Fruit fly (Drosophila melanogaster) ovary, adult (tissue): ENCODE data around the gene dj-1beta.

Experiments used
- CG17801 ChIP-seq: fragments of 200-800 bp; optimal IDR thresholded peaks from 2 replicates; lab custom pipeline; 2019; ENCODE audit warnings: missing biosample characterization, mild to moderate bottlenecking, missing genetic modification characterization, moderate library complexity; ENCODE audit not compliant: partially characterized antibody

dj-1beta gene

dm6 chr3R:30806490-30807195 is at the start of gene dj-1beta, which contains the start of gene wts:
Gene dj-1beta, plus strand, starts transcription at chr3R:30807117.
Gene wts, minus strand, starts transcription at chr3R:30806619.
- TF ChIP-seq CG17801: no peak

DNA sequence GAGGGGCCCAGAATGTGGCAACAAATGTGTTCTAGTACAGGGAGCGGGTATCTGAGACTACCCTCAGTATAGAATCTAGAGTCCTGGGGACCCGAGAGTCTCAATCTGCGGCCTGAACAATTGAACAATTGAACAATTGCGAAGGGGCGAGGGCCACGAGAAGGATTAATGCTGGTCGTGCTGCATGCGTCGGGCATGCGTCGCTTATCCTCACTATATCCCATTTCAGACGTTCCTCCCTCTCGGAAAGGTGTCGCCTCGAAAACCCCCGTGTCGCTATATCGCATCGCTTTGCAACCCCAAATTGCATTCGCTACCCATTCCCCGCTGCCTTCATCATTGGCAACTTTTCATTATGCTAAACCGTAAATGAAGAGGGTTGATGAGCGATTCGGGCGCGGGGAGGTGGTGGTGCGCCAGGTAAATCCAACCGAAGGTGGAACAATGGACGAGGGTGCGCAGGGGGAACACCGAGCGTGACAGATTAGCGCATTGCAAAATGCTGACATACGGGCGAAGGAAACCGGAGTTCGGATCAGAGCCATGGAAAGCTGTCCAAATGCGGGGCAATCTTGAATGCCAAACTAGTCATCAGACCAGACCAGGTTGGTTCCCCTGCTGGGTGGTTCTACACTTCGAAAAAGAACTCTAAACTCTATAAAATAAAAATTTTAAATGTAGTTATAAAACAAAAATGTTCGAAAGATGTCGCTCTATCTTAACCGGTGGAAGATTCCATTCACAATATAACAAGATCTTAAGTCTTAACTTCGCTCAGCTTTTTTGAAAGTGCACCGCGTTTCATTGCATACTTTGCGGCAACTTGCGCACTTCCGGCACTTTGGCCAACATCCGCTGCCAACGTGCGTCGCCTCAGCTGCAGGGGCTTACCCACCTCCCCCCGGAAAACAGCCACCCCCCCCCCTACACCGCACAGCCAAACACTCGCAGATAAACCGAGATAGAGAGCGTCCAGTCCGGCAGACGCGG is 47.9 kb upstream of the dj-1beta start:
- TF ChIP-seq CG17801: no peak

dm6 chr3R:30761140-30761539 is 45.8 kb upstream of the dj-1beta start:
- TF ChIP-seq CG17801: no peak

- TF ChIP-seq CG17801: no peak
Measured at dm6 chr3R:30762230-30762629, 44.7 kb upstream of the dj-1beta start.

DNA sequence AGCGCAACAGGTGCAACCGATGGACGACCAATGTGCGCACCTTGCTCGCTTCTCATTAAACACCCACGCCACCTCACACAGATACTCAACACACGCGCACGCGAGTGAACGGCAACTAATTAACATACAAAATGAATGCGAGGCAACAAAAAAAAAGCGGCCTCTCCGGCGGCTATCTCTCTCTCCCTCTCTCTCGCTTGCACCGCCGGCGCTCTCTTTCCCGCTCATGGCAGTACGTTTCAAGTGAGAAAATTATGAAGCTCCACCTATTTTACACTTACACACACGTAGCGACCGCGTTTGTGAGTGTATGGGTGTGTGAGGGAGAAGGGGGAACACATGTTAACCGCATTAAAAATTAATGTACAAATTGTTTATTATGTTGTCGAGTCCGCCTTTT is 42.8 kb upstream of the dj-1beta start:
- no peak for TF ChIP-seq CG17801

dm6 chr3R:30765306-30766033 is 41.4 kb upstream of the dj-1beta start, which contains the start of gene zfh1:
Gene zfh1, plus strand, starts transcription at chr3R:30765926.
- TF ChIP-seq CG17801: no peak

- no peak for TF ChIP-seq CG17801
Measured at dm6 chr3R:30766922-30767504, 39.9 kb upstream of the dj-1beta start.

DNA sequence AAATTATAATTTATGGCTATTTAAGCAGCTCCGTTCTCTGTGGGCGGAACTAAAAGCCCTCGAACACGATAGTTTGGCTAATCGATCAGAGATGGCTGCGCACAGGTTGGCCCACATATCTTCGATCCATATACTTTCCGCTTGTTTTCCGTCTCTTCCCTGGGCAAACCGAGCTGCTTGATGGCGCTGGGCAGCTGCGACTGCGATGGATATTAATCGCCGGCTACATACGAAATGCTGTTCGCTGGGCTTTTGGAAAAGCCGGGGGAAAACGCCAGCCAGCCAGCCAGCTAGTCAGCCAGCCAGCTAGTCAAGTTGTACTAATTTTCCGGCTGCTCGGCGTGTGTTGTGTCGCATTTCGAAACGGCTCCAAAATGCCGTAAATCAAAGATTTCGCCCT is 39.4 kb upstream of the dj-1beta start:
- TF ChIP-seq CG17801: no peak

- no peak for TF ChIP-seq CG17801
Measured at dm6 chr3R:30770069-30770633, 36.8 kb upstream of the dj-1beta start.

dm6 chr3R:30770709-30771108 is 36.2 kb upstream of the dj-1beta start:
- TF ChIP-seq CG17801: no peak

DNA sequence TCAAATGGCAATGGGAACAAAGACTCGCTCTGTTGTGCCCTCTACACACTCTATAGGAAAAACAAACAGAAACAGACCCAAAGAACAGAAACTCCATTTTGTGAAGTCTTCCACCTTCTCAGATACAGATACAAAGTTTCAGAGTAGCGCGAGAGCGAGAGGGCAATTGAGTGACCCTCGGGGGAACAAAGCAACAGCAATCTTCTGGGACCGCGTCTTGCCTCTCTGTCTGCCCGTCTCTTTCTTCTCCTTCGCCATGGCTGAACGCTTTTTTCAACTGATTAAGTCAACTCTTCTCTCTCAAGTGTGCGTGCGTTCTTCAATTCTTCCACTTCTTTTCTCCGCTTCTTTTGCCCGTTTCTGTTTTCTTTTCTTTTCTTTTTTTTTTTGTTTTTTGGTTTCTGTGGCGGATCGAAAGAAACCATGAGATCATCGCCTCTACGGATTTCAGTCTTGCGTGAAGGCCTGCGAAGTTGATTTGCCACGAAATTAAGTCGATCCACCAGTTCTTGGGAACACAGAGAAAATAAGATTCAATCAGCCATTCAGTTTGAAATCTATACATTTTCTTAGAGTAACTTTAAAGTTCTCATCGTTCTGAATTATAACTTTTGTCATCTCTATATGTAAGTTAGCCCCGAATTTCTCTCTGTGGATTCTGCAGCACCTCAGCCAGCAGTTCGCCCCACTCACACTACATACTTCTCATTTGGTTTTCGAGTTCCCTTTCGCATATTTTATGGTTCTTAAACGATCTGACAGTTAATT is 34.0 kb upstream of the dj-1beta start:
- no peak for TF ChIP-seq CG17801

dm6 chr3R:30775249-30775648 is 31.7 kb upstream of the dj-1beta start:
- no peak for TF ChIP-seq CG17801

dm6 chr3R:30775933-30776332 is 31.0 kb upstream of the dj-1beta start:
- no peak for TF ChIP-seq CG17801

DNA sequence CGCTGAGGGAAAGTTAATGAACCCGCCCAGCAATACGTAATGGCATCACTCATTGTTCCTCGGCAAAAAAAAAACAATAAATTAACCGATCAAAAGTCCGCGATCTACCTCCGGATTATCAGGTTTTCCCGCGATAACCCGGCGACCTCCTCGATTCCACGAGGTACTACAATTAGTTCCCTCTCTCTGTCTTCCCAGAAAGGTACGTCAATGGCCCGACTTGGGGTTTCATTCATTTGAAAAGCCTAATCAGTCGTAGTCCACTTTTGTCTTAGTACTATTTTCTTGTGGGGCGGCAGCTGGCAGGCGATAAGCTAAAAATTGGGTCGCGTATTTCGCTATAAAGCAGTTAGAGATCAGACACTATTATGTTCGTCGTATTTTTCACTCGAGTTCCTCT is 27.7 kb upstream of the dj-1beta start:
- TF ChIP-seq CG17801: no peak

DNA sequence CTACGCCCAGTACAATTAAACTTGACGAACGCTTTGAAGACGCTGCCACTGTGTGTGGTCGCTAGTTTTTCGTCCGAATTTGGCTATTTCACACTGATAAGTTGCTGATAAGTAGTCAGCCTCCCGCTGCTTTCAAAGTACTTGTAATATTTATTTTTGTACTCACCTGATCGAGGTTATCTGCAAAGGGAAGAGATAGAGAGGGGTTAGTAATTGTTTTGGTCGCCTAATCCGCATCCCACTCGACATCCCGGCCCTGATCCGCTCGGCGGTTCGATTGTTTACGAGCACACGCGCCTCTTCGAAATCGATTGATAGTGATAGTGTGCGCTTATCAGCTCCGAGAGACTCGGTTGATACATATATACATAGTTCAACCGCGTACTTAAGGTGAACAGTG is 26.5 kb upstream of the dj-1beta start:
- no peak for TF ChIP-seq CG17801
